Worm (Caenorhabditis elegans) whole organism, mixed stage, embryonic: ENCODE results near the gene C01G12.13.

Experiments
- nhr-28 ChIP-seq: fragments of 150-350 bp; optimal IDR thresholded peaks from 2 replicates; lab custom pipeline; 2014; ENCODE audit warnings: missing biosample characterization, missing genetic modification characterization
- nhr-76 ChIP-seq: sonication (generic microtip); optimal IDR thresholded peaks from 2 replicates; lab custom pipeline; 2017; ENCODE audit warnings: missing biosample characterization, missing genetic modification characterization
- pha-4 ChIP-seq: fragments of 150-350 bp; optimal IDR thresholded peaks from 2 replicates; lab custom pipeline; 2018; ENCODE audit warnings: missing biosample characterization, missing genetic modification reagents, missing genetic modification characterization

ce11 chrII:14548691-14549090, 27.8 kb upstream of the C01G12.13 start, which contains the start of gene gcy-29:
- no peak for TF ChIP-seq pha-4 (tag; lab: Kevin White, UChicago)
- TF ChIP-seq nhr-28 (tag; lab: Kevin White, UChicago) = no peak
- no peak for TF ChIP-seq nhr-76 (tag; lab: Kevin White, UChicago)
